ENCODE assay signal across 4 fruit fly cellular contexts in the genomic region with DNA sequence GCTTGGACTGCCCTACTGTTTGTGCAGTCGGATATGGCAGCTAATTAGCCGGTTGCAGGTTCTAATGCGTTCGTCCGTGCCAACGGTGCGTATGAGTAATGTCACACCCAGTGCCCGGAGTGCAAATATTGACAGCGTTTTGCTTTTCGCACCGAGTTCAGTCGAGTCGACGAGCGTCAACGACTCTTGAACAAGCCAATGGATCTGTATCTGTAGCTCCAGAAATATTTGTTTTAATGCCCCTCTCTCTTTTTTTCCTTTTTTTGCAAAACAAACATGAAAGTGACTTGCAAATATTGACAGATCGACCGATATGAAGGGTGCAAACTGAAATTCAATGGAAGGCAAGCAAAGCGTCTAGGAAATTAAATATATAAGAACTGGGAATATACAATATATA.
TF ChIP-seq lines count a peak whose summit lies in the region.

No protein-coding gene starts in this region.

TF ChIP-seq in whole organism, adult, 20 proteins besides CTCF, POLR2A, EP300 and RAD21 (continued from another document):
- TF ChIP-seq toe (GFP tag; optimal IDR thresholded peaks at IDR 0.05; lab: Kevin White, UChicago) (peak; percentile 38), CG5204 (GFP tag; optimal IDR thresholded peaks at IDR 0.05; lab: Kevin White, UChicago) (peak; percentile 38), CG1620 (GFP tag; optimal IDR thresholded peaks at IDR 0.05; lab: Kevin White, UChicago) (peak; percentile 76)

TF ChIP-seq in whole organism, prepupa, 60 proteins besides CTCF, POLR2A, EP300 and RAD21 (continued from another document and continues in another):
- peak; percentile 68 for TF ChIP-seq Blimp-1 (GFP tag; optimal IDR thresholded peaks at IDR 0.05; lab: Kevin White, UChicago)
- TF ChIP-seq acj6 (GFP tag; optimal IDR thresholded peaks at IDR 0.05; lab: Kevin White, UChicago) = peak; percentile 56
- TF ChIP-seq CG10631 (GFP tag; optimal IDR thresholded peaks at IDR 0.05; lab: Kevin White, UChicago) = peak; percentile 67
- TF ChIP-seq Eip93F (GFP tag; optimal IDR thresholded peaks at IDR 0.05; lab: Kevin White, UChicago) = no peak
- peak; percentile 60 for TF ChIP-seq pdm3 (GFP tag; optimal IDR thresholded peaks at IDR 0.05; lab: Kevin White, UChicago)
- peak; percentile 26 for TF ChIP-seq CG11762 (GFP tag; optimal IDR thresholded peaks at IDR 0.05; lab: Kevin White, UChicago; ENCODE audit: insufficient read depth)
- TF ChIP-seq achi (GFP tag; optimal IDR thresholded peaks at IDR 0.05; lab: Kevin White, UChicago) = peak; percentile 55
- TF ChIP-seq CG3032 (tag; optimal IDR thresholded peaks at IDR 0.05; lab: Kevin White, UChicago) = peak; percentile 46
- TF ChIP-seq dsx (GFP tag; optimal IDR thresholded peaks at IDR 0.05; lab: Kevin White, UChicago; ENCODE audit: poor library complexity, severe bottlenecking) = peak; percentile 9
- peak; percentile 66 for TF ChIP-seq CG6792 (GFP tag; optimal IDR thresholded peaks at IDR 0.05; lab: Kevin White, UChicago)
- TF ChIP-seq CG32006 (GFP tag; optimal IDR thresholded peaks at IDR 0.05; lab: Kevin White, UChicago) = peak; percentile 28
- peak; percentile 72 for TF ChIP-seq spab (GFP tag; optimal IDR thresholded peaks at IDR 0.05; lab: Kevin White, UChicago)
- TF ChIP-seq Sox14 (GFP tag; optimal IDR thresholded peaks at IDR 0.05; lab: Kevin White, UChicago) = peak; percentile 14
- no peak for TF ChIP-seq Gug (GFP tag; IDR thresholded peaks at IDR 0.05; lab: Robert Waterston, UW)
- peak; percentile 40 to 79 for TF ChIP-seq ss (GFP tag; optimal IDR thresholded peaks at IDR 0.05; lab: Kevin White, UChicago)
- peak; percentile 36 for TF ChIP-seq CG16779 (tag; optimal IDR thresholded peaks at IDR 0.05; lab: Kevin White, UChicago)
- TF ChIP-seq CG4318 (GFP tag; optimal IDR thresholded peaks at IDR 0.05; lab: Kevin White, UChicago) = no peak
- TF ChIP-seq fd85E (GFP tag; optimal IDR thresholded peaks at IDR 0.05; lab: Kevin White, UChicago) = peak; percentile 70
- peak; percentile 64 for TF ChIP-seq Sox102F (GFP tag; optimal IDR thresholded peaks at IDR 0.05; lab: Kevin White, UChicago)
- TF ChIP-seq Lpt (GFP tag; optimal IDR thresholded peaks at IDR 0.05; lab: Kevin White, UChicago) = peak; percentile 9
- no peak for TF ChIP-seq CG11902 (GFP tag; optimal IDR thresholded peaks at IDR 0.05; lab: Kevin White, UChicago)
- no peak for TF ChIP-seq Hr38 (GFP tag; optimal IDR thresholded peaks at IDR 0.05; lab: Kevin White, UChicago)
- TF ChIP-seq CG8632 (GFP tag; optimal IDR thresholded peaks at IDR 0.05; lab: Kevin White, UChicago) = peak; percentile 78
- peak; percentile 53 for TF ChIP-seq topi (GFP tag; optimal IDR thresholded peaks at IDR 0.05; lab: Kevin White, UChicago)
- no peak for TF ChIP-seq CG15336 (GFP tag; IDR thresholded peaks at IDR 0.05; lab: Robert Waterston, UW)
- peak; percentile 75 for TF ChIP-seq CG9139 (GFP tag; optimal IDR thresholded peaks at IDR 0.05; lab: Kevin White, UChicago)
- TF ChIP-seq vri (GFP tag; optimal IDR thresholded peaks at IDR 0.05; lab: Kevin White, UChicago) = peak; percentile 88
- peak; percentile 89 for TF ChIP-seq Eip78C (GFP tag; lab: Kevin White, UChicago)
- TF ChIP-seq Ets96B (tag; optimal IDR thresholded peaks at IDR 0.05; lab: Kevin White, UChicago) = peak; percentile 54
- peak; percentile 66 for TF ChIP-seq CG7368 (GFP tag; optimal IDR thresholded peaks at IDR 0.05; lab: Kevin White, UChicago)
- TF ChIP-seq CG11294 (GFP tag; IDR thresholded peaks at IDR 0.05; lab: Robert Waterston, UW) = peak; percentile 36; the same call in 1 of the 2 replicates
- TF ChIP-seq CG31627 (GFP tag; optimal IDR thresholded peaks at IDR 0.05; lab: Kevin White, UChicago) = no peak
- TF ChIP-seq Eip75B (GFP tag; optimal IDR thresholded peaks at IDR 0.05; lab: Kevin White, UChicago) = peak; percentile 44
- TF ChIP-seq CG6163 (GFP tag; IDR thresholded peaks at IDR 0.05; lab: Robert Waterston, UW) = peak; percentile 65
- peak; percentile 50 for TF ChIP-seq fkh (GFP tag; optimal IDR thresholded peaks at IDR 0.05; lab: Kevin White, UChicago)
- TF ChIP-seq CG10669 (GFP tag; optimal IDR thresholded peaks at IDR 0.05; lab: Kevin White, UChicago) = peak; percentile 62
- TF ChIP-seq CG6808 (GFP tag; optimal IDR thresholded peaks at IDR 0.05; lab: Kevin White, UChicago) = peak; percentile 67
- peak; percentile 33 for TF ChIP-seq cyc (GFP tag; optimal IDR thresholded peaks at IDR 0.05; lab: Kevin White, UChicago)
- TF ChIP-seq CG6276 (GFP tag; optimal IDR thresholded peaks at IDR 0.05; lab: Kevin White, UChicago) = peak; percentile 37
- TF ChIP-seq Smox (GFP tag; optimal IDR thresholded peaks at IDR 0.05; lab: Kevin White, UChicago) = peak; percentile 55
- TF ChIP-seq fd59A (GFP tag; optimal IDR thresholded peaks at IDR 0.05; lab: Kevin White, UChicago) = peak; percentile 58

TF ChIP-seq in whole organism, pupa, 21 proteins besides CTCF, POLR2A, EP300 and RAD21 (continued from another document):
- TF ChIP-seq Ets98B (GFP tag; IDR thresholded peaks at IDR 0.05; lab: Robert Waterston, UW) (peak; percentile 36; the same call in 1 of the 2 replicates), fd96Ca (GFP tag; IDR thresholded peaks at IDR 0.05; lab: Robert Waterston, UW) (no peak)

TF ChIP-seq in whole organism, wandering third instar larva, 38 proteins besides CTCF, POLR2A, EP300 and RAD21 (continued from another document):
- TF ChIP-seq pan (optimal IDR thresholded peaks at IDR 0.05; lab: Kevin White, UChicago) = no peak
- TF ChIP-seq Vsx2 (GFP tag; optimal IDR thresholded peaks at IDR 0.05; lab: Kevin White, UChicago; ENCODE audit: partially characterized antibody) = no peak
- peak; percentile 85 for TF ChIP-seq Sp1 (GFP tag; optimal IDR thresholded peaks at IDR 0.05; lab: Kevin White, UChicago)
- TF ChIP-seq woc (GFP tag; optimal IDR thresholded peaks at IDR 0.05; lab: Kevin White, UChicago) = peak; percentile 28
- no peak for TF ChIP-seq sv (GFP tag; optimal IDR thresholded peaks at IDR 0.05; lab: Kevin White, UChicago)
- TF ChIP-seq CrebA (GFP tag; optimal IDR thresholded peaks at IDR 0.05; lab: Kevin White, UChicago; ENCODE audit: borderline replicate concordance) = peak; percentile 50
- no peak for TF ChIP-seq lola (GFP tag; optimal IDR thresholded peaks at IDR 0.05; lab: Kevin White, UChicago)
- TF ChIP-seq dl (GFP tag; optimal IDR thresholded peaks at IDR 0.05; lab: Kevin White, UChicago; ENCODE audit: insufficient read depth in 1 of 2, partially characterized antibody in 2 of 2) = no peak
- peak; percentile 80 for TF ChIP-seq fru (GFP tag; optimal IDR thresholded peaks at IDR 0.05; lab: Kevin White, UChicago)
- peak; percentile 68 for TF ChIP-seq ey (GFP tag; optimal IDR thresholded peaks at IDR 0.05; lab: Kevin White, UChicago)
- TF ChIP-seq Rel (GFP tag; optimal IDR thresholded peaks at IDR 0.05; lab: Kevin White, UChicago) = peak; percentile 83
- TF ChIP-seq Rel (tag; optimal IDR thresholded peaks at IDR 0.05; lab: Kevin White, UChicago) = peak; percentile 71
- peak; percentile 97 for TF ChIP-seq h (GFP tag; optimal IDR thresholded peaks at IDR 0.05; lab: Kevin White, UChicago)
- no peak for TF ChIP-seq Myc (optimal IDR thresholded peaks at IDR 0.05; lab: Kevin White, UChicago)
- TF ChIP-seq dmrt93B (GFP tag; optimal IDR thresholded peaks at IDR 0.05; lab: Kevin White, UChicago) = peak; percentile 78
- no peak for TF ChIP-seq Hr78 (GFP tag; optimal IDR thresholded peaks at IDR 0.05; lab: Kevin White, UChicago)
- peak; percentile 97 for TF ChIP-seq Hnf4 (GFP tag; optimal IDR thresholded peaks at IDR 0.05; lab: Kevin White, UChicago)
